Worm (Caenorhabditis elegans) whole organism, L2 larva: Measurements from ENCODE around the gene ggtb-1.

ENCODE experiments used
- C34F6.9 ChIP-seq: fragments of 150-350 bp; optimal IDR thresholded peaks from 2 replicates; lab custom pipeline; 2014; ENCODE audit warnings: missing biosample characterization, missing genetic modification characterization
- F13H6.1 ChIP-seq: sonication (generic microtip); optimal IDR thresholded peaks from 2 replicates; lab custom pipeline; 2016; ENCODE audit warnings: missing genetic modification characterization, missing compliant biosample characterization
- R02D3.7 ChIP-seq: fragments of 150-350 bp; optimal IDR thresholded peaks from 2 replicates; lab custom pipeline; 2014; ENCODE audit warnings: missing biosample characterization, missing genetic modification characterization
- Y55F3AM.14 ChIP-seq: fragments of 200-800 bp; sonication (Bioruptor generic); optimal IDR thresholded peaks from 2 replicates; lab custom pipeline; 2018; ENCODE audit warnings: mild to moderate bottlenecking, missing genetic modification characterization, missing compliant biosample characterization
- ZK546.5 ChIP-seq: sonication (generic microtip); optimal IDR thresholded peaks from 2 replicates; lab custom pipeline; 2017; ENCODE audit warnings: missing biosample characterization, missing genetic modification characterization
- alr-1 ChIP-seq: fragments of 150-350 bp; optimal IDR thresholded peaks from 2 replicates; lab custom pipeline; 2014; ENCODE audit warnings: missing biosample characterization, missing genetic modification characterization
- aly-2 ChIP-seq: fragments of 150-350 bp; optimal IDR thresholded peaks from 2 replicates; lab custom pipeline; 2014; ENCODE audit warnings: missing biosample characterization, missing genetic modification characterization
- ama-1 ChIP-seq: fragments of 150-350 bp; optimal IDR thresholded peaks from 2 replicates; lab custom pipeline; 2018; ENCODE audit warnings: inconsistent platforms
- blmp-1 ChIP-seq: sonication (generic microtip); optimal IDR thresholded peaks from 2 replicates; lab custom pipeline; 2017; ENCODE audit warnings: missing genetic modification characterization, mild to moderate bottlenecking, missing compliant biosample characterization, antibody characterized with exemption, moderate library complexity; ENCODE audit not compliant: insufficient read depth
- ceh-16 ChIP-seq: fragments of 150-350 bp; optimal IDR thresholded peaks from 2 replicates; lab custom pipeline; 2014; ENCODE audit warnings: missing biosample characterization, missing genetic modification characterization
- crh-2 ChIP-seq: sonication (generic microtip); optimal IDR thresholded peaks from 2 replicates; lab custom pipeline; 2017; ENCODE audit warnings: missing biosample characterization, missing genetic modification characterization
- dmd-4 ChIP-seq: sonication (generic microtip); optimal IDR thresholded peaks from 2 replicates; lab custom pipeline; 2017; ENCODE audit warnings: missing biosample characterization, missing genetic modification characterization
- egl-27 ChIP-seq: sonication (generic microtip); optimal IDR thresholded peaks from 3 replicates; lab custom pipeline; 2017; ENCODE audit warnings: missing biosample characterization, missing genetic modification reagents, missing genetic modification characterization
- elt-1 ChIP-seq: fragments of 150-350 bp; optimal IDR thresholded peaks from 2 replicates; lab custom pipeline; 2014; ENCODE audit warnings: missing biosample characterization, missing genetic modification characterization
- fos-1 ChIP-seq: fragments of 150-350 bp; optimal IDR thresholded peaks from 2 replicates; lab custom pipeline; 2014; ENCODE audit warnings: missing biosample characterization, missing genetic modification characterization
- gmeb-1 ChIP-seq: fragments of 150-350 bp; optimal IDR thresholded peaks from 2 replicates; lab custom pipeline; 2014; ENCODE audit warnings: missing biosample characterization, missing genetic modification characterization
- lin-11 ChIP-seq: fragments of 150-350 bp; sonication (generic microtip); optimal IDR thresholded peaks from 2 replicates; lab custom pipeline; 2014; ENCODE audit warnings: missing biosample characterization, missing genetic modification characterization, inconsistent platforms, mixed read lengths
- lin-13 ChIP-seq: fragments of 150-350 bp; optimal IDR thresholded peaks from 2 replicates; lab custom pipeline; 2014; ENCODE audit warnings: missing biosample characterization, missing genetic modification reagents, missing genetic modification characterization
- lin-39 ChIP-seq: fragments of 150-350 bp; optimal IDR thresholded peaks from 2 replicates; lab custom pipeline; 2014; ENCODE audit warnings: missing biosample characterization, missing genetic modification reagents, missing genetic modification characterization
- lsy-2 ChIP-seq, 2 experiments: fragments of 150-350 bp in 1 of 2; sonication (generic microtip) in 1 of 2; optimal IDR thresholded peaks; 2 replicates each; lab custom pipeline; 2014 to 2017; ENCODE audit warnings: missing biosample characterization in 2 of 2, missing genetic modification characterization in 2 of 2
- mbf-1 ChIP-seq: sonication (generic microtip); optimal IDR thresholded peaks from 2 replicates; lab custom pipeline; 2017; ENCODE audit warnings: missing biosample characterization, missing genetic modification characterization
- nhr-10 ChIP-seq: sonication (generic microtip); optimal IDR thresholded peaks from 2 replicates; lab custom pipeline; 2017; ENCODE audit warnings: missing biosample characterization, missing genetic modification characterization
- nhr-11 ChIP-seq: fragments of 150-350 bp; optimal IDR thresholded peaks from 2 replicates; lab custom pipeline; 2014; ENCODE audit warnings: missing biosample characterization, missing genetic modification characterization
- nhr-12 ChIP-seq: fragments of 150-350 bp; optimal IDR thresholded peaks from 2 replicates; lab custom pipeline; 2014; ENCODE audit warnings: missing biosample characterization, missing genetic modification characterization
- nhr-129 ChIP-seq: fragments of 150-350 bp; optimal IDR thresholded peaks from 2 replicates; lab custom pipeline; 2014; ENCODE audit warnings: missing biosample characterization, missing genetic modification characterization
- nhr-23 ChIP-seq: fragments of 150-350 bp; optimal IDR thresholded peaks from 2 replicates; lab custom pipeline; 2014; ENCODE audit warnings: missing biosample characterization, missing genetic modification reagents, missing genetic modification characterization
- nhr-237 ChIP-seq: fragments of 150-350 bp; optimal IDR thresholded peaks from 2 replicates; lab custom pipeline; 2014; ENCODE audit warnings: missing biosample characterization, missing genetic modification characterization
- nhr-25 ChIP-seq: fragments of 150-350 bp; sonication (generic microtip); optimal IDR thresholded peaks from 3 replicates; lab custom pipeline; 2014; ENCODE audit warnings: missing biosample characterization, missing genetic modification characterization
- nhr-6 ChIP-seq: fragments of 150-350 bp; optimal IDR thresholded peaks from 2 replicates; lab custom pipeline; 2014; ENCODE audit warnings: missing biosample characterization, missing genetic modification characterization
- nhr-77 ChIP-seq: fragments of 150-350 bp; optimal IDR thresholded peaks from 2 replicates; lab custom pipeline; 2014; ENCODE audit warnings: missing biosample characterization, missing genetic modification characterization
- peb-1 ChIP-seq: fragments of 150-350 bp; optimal IDR thresholded peaks from 2 replicates; lab custom pipeline; 2014; ENCODE audit warnings: missing biosample characterization, missing genetic modification characterization
- sem-4 ChIP-seq: fragments of 150-350 bp; optimal IDR thresholded peaks from 2 replicates; lab custom pipeline; 2014; ENCODE audit warnings: missing biosample characterization, missing genetic modification reagents, missing genetic modification characterization
- sma-3 ChIP-seq: sonication (generic microtip); optimal IDR thresholded peaks from 2 replicates; lab custom pipeline; 2016; ENCODE audit warnings: missing genetic modification reagents, missing genetic modification characterization, missing compliant biosample characterization
- sma-9 ChIP-seq, 2 experiments: fragments of 150-350 bp in 1 of 2; sonication (generic microtip) in 1 of 2; optimal IDR thresholded peaks; 2 replicates each; lab custom pipeline; 2014 to 2016; ENCODE audit warnings: missing genetic modification characterization in 2 of 2, mild to moderate bottlenecking in 1 of 2, missing biosample characterization in 1 of 2, missing compliant biosample characterization in 1 of 2, missing genetic modification reagents in 1 of 2, moderate library complexity in 1 of 2
- unc-39 ChIP-seq: fragments of 150-350 bp; optimal IDR thresholded peaks from 2 replicates; lab custom pipeline; 2014; ENCODE audit warnings: missing biosample characterization, missing genetic modification characterization
- unc-55 ChIP-seq: fragments of 150-350 bp; sonication (generic microtip); optimal IDR thresholded peaks from 3 replicates; lab custom pipeline; 2014; ENCODE audit warnings: missing biosample characterization, missing genetic modification reagents, missing genetic modification characterization
- unc-62 ChIP-seq: fragments of 150-350 bp; optimal IDR thresholded peaks from 2 replicates; lab custom pipeline; 2014; ENCODE audit warnings: missing biosample characterization, missing genetic modification reagents, missing genetic modification characterization
- ztf-1 ChIP-seq: fragments of 200-800 bp; sonication (Bioruptor generic); conservative IDR thresholded peaks from 2 replicates; pipeline ENCODE4 v1.3.6; 2022; ENCODE audit warnings: missing genetic modification characterization, missing compliant biosample characterization
- ztf-11 ChIP-seq: sonication (generic microtip); optimal IDR thresholded peaks from 2 replicates; lab custom pipeline; 2017; ENCODE audit warnings: missing biosample characterization, missing genetic modification characterization
- ztf-4 ChIP-seq: fragments of 150-350 bp; optimal IDR thresholded peaks from 2 replicates; lab custom pipeline; 2014; ENCODE audit warnings: missing biosample characterization, missing genetic modification characterization

ggtb-1 gene

DNA sequence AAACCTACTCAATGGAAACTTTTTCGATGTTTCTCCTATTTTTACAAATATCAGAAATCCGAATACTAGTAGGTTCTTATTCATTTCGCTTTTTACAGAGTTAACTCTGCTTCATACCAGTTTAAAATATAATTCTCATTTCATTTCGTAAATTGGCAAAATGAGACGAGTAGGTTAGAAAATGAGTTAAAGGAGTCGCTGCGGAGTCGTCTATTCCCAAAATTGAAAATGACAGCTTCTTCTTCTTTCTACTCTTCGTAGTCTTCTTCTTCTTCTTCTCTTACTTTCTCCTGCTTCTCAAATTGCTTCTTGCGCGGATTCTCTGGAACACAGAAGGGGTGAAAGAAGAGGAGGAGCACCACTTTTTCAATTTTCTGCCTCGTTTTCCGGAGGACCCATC is 11.2 kb downstream of the ggtb-1 start, which contains the start of gene glr-2:
TSS of gene glr-2 (minus strand) at position 211 of the 400 bp plus-strand sequence.
- TF ChIP-seq sma-3 (GFP tag; lab: Kevin White, UChicago) (no peak), lin-13 (GFP tag; lab: Kevin White, UChicago) (no peak), unc-55 (GFP tag; lab: Kevin White, UChicago) (no peak), lsy-2 (tag; optimal IDR thresholded peaks at IDR 0.05; lab: Kevin White, UChicago) (no peak), nhr-129 (no peak), dmd-4 (tag; lab: Kevin White, UChicago) (no peak), fos-1 (no peak), gmeb-1 (tag; lab: Kevin White, UChicago) (no peak), ZK546.5 (tag; lab: Kevin White, UChicago) (no peak)
- TF ChIP-seq, all 48 proteins: peak for 0

DNA sequence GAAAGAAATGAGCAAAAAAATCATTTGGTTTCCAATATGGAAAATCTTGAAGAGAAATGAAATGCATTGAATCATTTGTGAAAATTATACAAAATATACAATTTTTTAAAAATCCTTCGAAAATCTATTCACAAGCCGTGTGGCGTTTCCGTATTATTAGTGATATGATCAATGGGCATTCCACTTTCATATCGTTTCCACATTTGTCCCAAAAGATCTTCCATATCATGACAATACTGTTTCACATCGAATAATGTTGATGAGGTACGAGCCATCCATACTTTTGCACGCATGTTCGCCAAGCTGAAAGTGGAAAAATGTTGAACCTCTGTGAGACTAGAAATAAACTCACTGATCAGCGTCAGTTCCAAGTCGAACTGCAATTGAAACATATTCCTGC is 12.8 kb downstream of the ggtb-1 start:
- TF ChIP-seq sma-3 (GFP tag; lab: Kevin White, UChicago) (no peak), nhr-23 (tag; lab: Kevin White, UChicago) (no peak), ama-1 (no peak), nhr-129 (no peak), lin-11 (tag; lab: Kevin White, UChicago) (no peak), ztf-4 (tag; lab: Kevin White, UChicago) (no peak), egl-27 (tag; lab: Kevin White, UChicago) (no peak), alr-1 (tag; lab: Kevin White, UChicago) (no peak), sma-9 (GFP tag; optimal IDR thresholded peaks at IDR 0.05; lab: Kevin White, UChicago) (no peak), sma-9 (tag; optimal IDR thresholded peaks at IDR 0.05; lab: Kevin White, UChicago) (no peak), nhr-25 (tag; lab: Kevin White, UChicago) (no peak), elt-1 (no peak)

DNA sequence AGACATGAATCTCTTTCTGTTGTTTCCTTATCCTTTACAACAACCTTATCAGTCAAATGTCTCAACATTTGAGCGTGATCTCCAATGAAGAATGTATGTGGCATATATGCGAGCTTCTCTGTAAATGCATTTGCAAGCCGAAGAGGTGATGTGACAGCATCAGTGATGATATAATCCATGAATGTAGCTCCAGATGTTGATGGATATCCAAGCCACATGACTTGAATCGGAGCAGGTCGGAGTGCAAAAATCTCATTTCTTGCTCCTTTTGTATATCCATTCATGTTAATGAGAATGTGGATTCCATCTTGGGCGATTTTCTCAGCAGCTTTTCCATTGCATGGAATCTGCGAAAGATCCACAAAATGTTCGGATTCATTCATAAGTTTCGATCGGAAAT is 14.6 kb downstream of the ggtb-1 start:
- TF ChIP-seq ama-1 (no peak), C34F6.9 (no peak), Y55F3AM.14 (GFP tag; lab: Kevin White, UChicago) (no peak), sma-3 (GFP tag; lab: Kevin White, UChicago) (no peak), ztf-1 (no peak), lsy-2 (tag; optimal IDR thresholded peaks at IDR 0.05; lab: Kevin White, UChicago) (no peak), nhr-77 (no peak), sem-4 (tag; lab: Kevin White, UChicago) (no peak), lin-13 (GFP tag; lab: Kevin White, UChicago) (no peak), ztf-11 (tag; lab: Kevin White, UChicago) (no peak), lin-11 (tag; lab: Kevin White, UChicago) (no peak), crh-2 (tag; lab: Kevin White, UChicago) (no peak), nhr-6 (tag; lab: Kevin White, UChicago) (no peak), nhr-10 (tag; lab: Kevin White, UChicago) (no peak), alr-1 (tag; lab: Kevin White, UChicago) (no peak), R02D3.7 (tag; lab: Kevin White, UChicago) (no peak)

DNA sequence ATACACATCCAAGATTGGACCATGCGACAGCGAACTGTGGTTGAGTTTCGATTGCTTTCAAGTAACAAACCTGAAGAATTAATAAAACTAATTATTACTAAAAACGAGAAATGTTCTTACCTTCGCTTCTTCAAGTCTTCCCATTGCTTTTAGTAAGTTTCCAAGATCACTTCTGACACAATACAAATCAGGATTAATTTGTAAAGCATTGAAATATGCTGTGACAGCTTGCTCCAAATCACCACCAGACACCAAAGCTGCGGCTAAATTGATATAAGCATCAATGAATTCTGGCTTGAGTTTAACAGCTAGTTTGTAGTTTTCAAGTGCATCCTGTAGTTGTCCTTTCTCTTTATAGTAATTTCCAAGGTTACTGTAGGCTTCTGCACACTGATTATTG is 16.6 kb downstream of the ggtb-1 start:
- TF ChIP-seq blmp-1, result no peak

DNA sequence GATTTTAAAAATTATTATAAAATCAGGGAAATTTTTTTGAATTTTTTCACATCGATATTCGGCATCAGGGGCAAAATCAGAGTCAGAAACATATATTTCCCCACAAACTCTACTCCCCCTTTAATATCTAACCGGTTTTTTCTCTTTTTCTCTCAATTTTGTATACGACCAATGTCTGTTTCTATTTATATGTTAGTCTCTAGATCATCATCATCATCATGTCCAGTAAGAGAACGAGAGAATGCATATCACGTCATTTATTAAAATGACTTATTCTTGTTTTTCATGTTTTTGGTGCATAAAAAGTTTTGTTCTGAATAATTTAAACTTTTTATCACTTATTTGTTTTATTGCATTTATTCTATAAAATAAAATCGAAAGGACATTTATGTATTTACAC is 19.0 kb downstream of the ggtb-1 start:
- TF ChIP-seq alr-1 (tag; lab: Kevin White, UChicago) (no peak), nhr-10 (tag; lab: Kevin White, UChicago) (no peak), nhr-25 (tag; lab: Kevin White, UChicago) (peak; percentile 56), fos-1 (peak; percentile 0), egl-27 (tag; lab: Kevin White, UChicago) (peak; percentile 26), ztf-4 (tag; lab: Kevin White, UChicago) (peak; percentile 45)

DNA sequence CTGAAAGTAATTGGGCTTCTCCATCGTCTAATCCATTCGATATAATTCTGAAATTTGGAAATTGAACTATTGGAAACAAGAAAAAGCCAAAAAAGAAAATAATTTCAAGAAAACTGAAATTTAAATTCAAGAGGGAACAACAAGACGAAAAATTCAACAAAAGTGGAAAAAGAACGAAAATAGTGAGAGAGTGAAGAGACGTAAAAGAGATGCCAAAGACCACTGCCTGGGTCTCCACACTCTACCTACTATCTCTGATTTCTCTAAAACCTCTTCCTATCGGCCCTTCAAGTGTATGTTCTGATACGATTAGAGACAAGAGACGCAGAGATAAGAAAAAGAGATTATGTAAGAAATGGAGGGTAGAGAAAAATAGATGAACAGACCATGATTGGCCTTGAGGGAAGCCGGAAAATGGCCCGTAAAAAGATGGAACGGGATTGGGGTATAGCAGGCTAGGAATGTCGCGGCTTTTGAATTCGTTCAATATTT is 20.2 kb downstream of the ggtb-1 start, which contains the start of gene ogt-1:
TSS of gene ogt-1 (minus strand) at position 51 of the 492 bp plus-strand sequence.
- TF ChIP-seq alr-1 (tag; lab: Kevin White, UChicago) (no peak), unc-62 (GFP tag; lab: Kevin White, UChicago) (no peak), mbf-1 (tag; lab: Kevin White, UChicago) (no peak), ZK546.5 (tag; lab: Kevin White, UChicago) (peak; percentile 48), lin-13 (GFP tag; lab: Kevin White, UChicago) (peak; percentile 82), nhr-6 (tag; lab: Kevin White, UChicago) (peak; percentile 91), lin-39 (tag; lab: Kevin White, UChicago) (no peak), F13H6.1 (tag; lab: Kevin White, UChicago) (peak; percentile 92), ztf-4 (tag; lab: Kevin White, UChicago) (peak; percentile 93), lsy-2 (tag; optimal IDR thresholded peaks at IDR 0.05; lab: Kevin White, UChicago) (peak; percentile 56 to 93), lin-11 (tag; lab: Kevin White, UChicago) (no peak), nhr-129 (peak; percentile 90), ama-1 (peak; percentile 84), unc-55 (GFP tag; lab: Kevin White, UChicago) (peak; percentile 96), unc-39 (no peak), nhr-11 (tag; lab: Kevin White, UChicago) (no peak), nhr-10 (tag; lab: Kevin White, UChicago) (no peak), nhr-12 (no peak), C34F6.9 (peak; percentile 94), gmeb-1 (tag; lab: Kevin White, UChicago) (peak; percentile 81), egl-27 (tag; lab: Kevin White, UChicago) (peak; percentile 98), nhr-237 (tag; lab: Kevin White, UChicago) (no peak), ceh-16 (tag; lab: Kevin White, UChicago) (peak; percentile 67), aly-2 (tag; lab: Kevin White, UChicago) (no peak), peb-1 (tag; lab: Kevin White, UChicago) (no peak), ztf-1 (no peak)
